Fruit fly (Drosophila melanogaster): ENCODE results near the gene CG10337.

Gene CG10337

DNA sequence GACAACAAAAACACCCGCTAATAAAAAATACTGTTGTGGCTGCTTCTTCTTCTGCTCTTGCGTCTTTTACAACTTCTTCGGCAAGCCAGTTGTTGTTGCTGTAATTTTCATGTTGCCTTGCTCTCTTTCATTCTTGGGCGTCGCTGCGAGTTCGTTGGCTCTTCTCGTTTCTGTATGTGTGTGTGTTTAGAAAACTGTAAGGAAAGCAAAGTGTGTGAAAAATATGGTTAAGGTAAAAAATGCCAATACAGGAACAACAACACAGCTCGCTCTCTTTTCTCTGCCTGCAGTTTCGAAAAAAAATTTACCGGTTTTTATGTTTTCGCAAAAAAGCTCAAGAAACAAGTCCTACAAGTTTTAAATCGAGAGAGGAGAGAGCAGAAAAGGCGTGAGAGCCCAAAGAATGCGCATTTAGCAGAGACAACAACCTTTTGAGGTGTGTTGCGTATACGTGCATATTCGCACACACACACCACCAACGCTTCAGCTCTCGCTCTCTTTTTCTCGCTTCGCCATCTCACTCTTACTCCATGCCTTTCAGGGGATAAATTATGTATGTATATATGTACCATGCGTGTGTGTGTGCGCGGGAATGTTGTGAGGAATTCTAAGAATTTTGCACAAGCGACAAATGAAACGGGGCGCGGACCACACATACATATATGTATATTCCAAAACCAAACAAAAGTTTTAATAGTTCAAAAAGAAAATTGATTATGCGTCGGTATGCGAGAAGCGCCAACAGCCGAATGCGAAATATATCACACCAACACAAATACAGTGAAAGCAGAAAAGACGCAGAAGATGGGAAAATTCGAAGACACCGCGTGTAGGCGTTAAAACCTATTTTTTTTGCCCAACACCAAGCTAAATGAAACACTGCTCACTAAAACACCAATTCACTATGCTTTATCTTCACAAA, 25.1 kb upstream of the CG10337 start:
- TF ChIP-seq EcR (GFP tag; optimal IDR thresholded peaks at IDR 0.05), result peak; percentile 98
- no peak for TF ChIP-seq gl (tag; optimal IDR thresholded peaks at IDR 0.05)
- peak; percentile 49; the same call in 1 of the 2 replicates for TF ChIP-seq CG32121 (GFP tag; IDR thresholded peaks at IDR 0.05)
- TF ChIP-seq CG10348 (GFP tag; IDR thresholded peaks at IDR 0.05), result no peak
- no peak for TF ChIP-seq CG8301 (tag; optimal IDR thresholded peaks at IDR 0.05)
- peak; percentile 27 for TF ChIP-seq CG14655 (GFP tag; optimal IDR thresholded peaks at IDR 0.05)
- peak; percentile 14 for TF ChIP-seq Pif1B (GFP tag; optimal IDR thresholded peaks at IDR 0.05)
- TF ChIP-seq Ets98B (GFP tag; IDR thresholded peaks at IDR 0.05), result peak; percentile 68
- peak; percentile 55; the same call in 1 of the 2 replicates for TF ChIP-seq CG12605 (GFP tag; IDR thresholded peaks at IDR 0.05)
- no peak for TF ChIP-seq CG13204 (GFP tag; optimal IDR thresholded peaks at IDR 0.05)

DNA sequence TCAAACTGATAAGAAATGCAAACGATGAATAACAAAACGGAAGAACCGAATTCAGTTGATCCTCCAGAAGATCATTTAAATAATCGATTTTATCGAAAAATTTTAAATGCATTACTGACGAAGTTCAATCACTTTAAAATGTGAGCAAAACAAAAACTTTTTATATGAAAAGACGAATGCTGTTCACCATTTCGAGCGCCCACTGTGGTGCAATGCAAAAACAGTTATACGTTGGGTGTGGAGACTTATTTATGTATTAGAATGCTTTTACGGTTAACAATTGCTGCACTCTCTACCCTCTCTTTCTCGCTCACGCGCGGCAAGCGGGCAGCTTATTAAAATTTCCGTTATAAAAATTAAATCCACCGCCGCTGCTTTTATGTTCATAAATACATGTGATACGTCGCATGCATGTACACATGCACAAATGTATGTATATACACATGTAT, 24.1 kb upstream of the CG10337 start:
- no peak for TF ChIP-seq CG34367 (tag; optimal IDR thresholded peaks at IDR 0.05)
- TF ChIP-seq Ets98B (GFP tag; IDR thresholded peaks at IDR 0.05), result peak; percentile 25
- peak; percentile 49 for TF ChIP-seq CG32121 (GFP tag; IDR thresholded peaks at IDR 0.05)
- no peak for TF ChIP-seq CG17806 (tag; optimal IDR thresholded peaks at IDR 0.05)
- peak; percentile 42 for TF ChIP-seq Pif1A (GFP tag; optimal IDR thresholded peaks at IDR 0.05)
- no peak for TF ChIP-seq rn (GFP tag; IDR thresholded peaks at IDR 0.05)
- TF ChIP-seq CG15710 (tag; optimal IDR thresholded peaks at IDR 0.05), result no peak
- TF ChIP-seq CG10348 (GFP tag; IDR thresholded peaks at IDR 0.05), result no peak
- TF ChIP-seq EcR (GFP tag; optimal IDR thresholded peaks at IDR 0.05), result no peak
- TF ChIP-seq D1 (tag; optimal IDR thresholded peaks at IDR 0.05), result no peak
- peak; percentile 37 for TF ChIP-seq CG8301 (tag; optimal IDR thresholded peaks at IDR 0.05)
- TF ChIP-seq Pif1B (GFP tag; optimal IDR thresholded peaks at IDR 0.05), result no peak
- TF ChIP-seq CG4496 (GFP tag; IDR thresholded peaks at IDR 0.05), result peak; percentile 81
- TF ChIP-seq CG12605 (GFP tag; IDR thresholded peaks at IDR 0.05), result no peak
- TF ChIP-seq fd96Ca (GFP tag; IDR thresholded peaks at IDR 0.05), result 0 out of 3 replicates have a peak, but pooled peaks have one; percentile 43
- no peak for TF ChIP-seq CG13204 (GFP tag; optimal IDR thresholded peaks at IDR 0.05)
- TF ChIP-seq CG9948 (tag; optimal IDR thresholded peaks at IDR 0.05), result no peak
- peak; percentile 1 for TF ChIP-seq Snoo (tag; optimal IDR thresholded peaks at IDR 0.05)
- TF ChIP-seq gl (tag; optimal IDR thresholded peaks at IDR 0.05), result no peak
- peak; percentile 25 for TF ChIP-seq CG8159 (tag; optimal IDR thresholded peaks at IDR 0.05)
- TF ChIP-seq CG14655 (GFP tag; optimal IDR thresholded peaks at IDR 0.05), result peak; percentile 61

DNA sequence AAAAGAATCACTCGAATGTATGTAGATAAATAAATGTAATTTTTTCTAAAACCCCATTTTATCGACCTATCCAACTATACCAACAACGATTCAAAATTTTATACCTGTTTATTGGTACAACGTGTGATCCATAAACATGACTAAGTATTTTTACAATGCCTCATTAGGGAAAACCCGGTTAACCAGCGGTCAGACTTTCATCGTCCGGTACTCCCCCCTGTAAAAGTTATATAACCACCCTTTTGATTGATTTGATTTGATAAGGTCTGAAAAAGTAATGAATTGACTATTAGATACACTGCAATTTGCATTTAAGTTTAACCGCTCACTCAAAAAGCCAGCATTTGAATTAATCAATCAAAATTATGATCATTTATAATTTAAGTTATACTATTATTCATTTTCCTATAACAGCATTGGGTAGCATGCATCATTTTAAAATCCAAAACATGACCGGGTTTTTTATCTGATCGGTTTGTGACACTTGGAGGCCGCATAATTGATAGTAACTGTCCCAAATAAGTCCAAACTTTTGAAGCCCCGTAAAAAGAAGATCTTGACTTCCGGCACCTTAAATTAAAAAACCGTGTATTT, 20.6 kb upstream of the CG10337 start:
- TF ChIP-seq CG14655 (GFP tag; optimal IDR thresholded peaks at IDR 0.05), result no peak
- no peak for TF ChIP-seq rn (GFP tag; IDR thresholded peaks at IDR 0.05)
- no peak for TF ChIP-seq CG13204 (GFP tag; optimal IDR thresholded peaks at IDR 0.05)
- TF ChIP-seq CG12605 (GFP tag; IDR thresholded peaks at IDR 0.05), result no peak
- no peak for TF ChIP-seq Pif1B (GFP tag; optimal IDR thresholded peaks at IDR 0.05)
- no peak for TF ChIP-seq Pif1A (GFP tag; optimal IDR thresholded peaks at IDR 0.05)
- TF ChIP-seq CG32121 (GFP tag; IDR thresholded peaks at IDR 0.05), result no peak
- TF ChIP-seq Snoo (tag; optimal IDR thresholded peaks at IDR 0.05), result no peak
- TF ChIP-seq CG8301 (tag; optimal IDR thresholded peaks at IDR 0.05), result no peak
- TF ChIP-seq EcR (GFP tag; optimal IDR thresholded peaks at IDR 0.05), result no peak
- no peak for TF ChIP-seq Ets98B (GFP tag; IDR thresholded peaks at IDR 0.05)

DNA sequence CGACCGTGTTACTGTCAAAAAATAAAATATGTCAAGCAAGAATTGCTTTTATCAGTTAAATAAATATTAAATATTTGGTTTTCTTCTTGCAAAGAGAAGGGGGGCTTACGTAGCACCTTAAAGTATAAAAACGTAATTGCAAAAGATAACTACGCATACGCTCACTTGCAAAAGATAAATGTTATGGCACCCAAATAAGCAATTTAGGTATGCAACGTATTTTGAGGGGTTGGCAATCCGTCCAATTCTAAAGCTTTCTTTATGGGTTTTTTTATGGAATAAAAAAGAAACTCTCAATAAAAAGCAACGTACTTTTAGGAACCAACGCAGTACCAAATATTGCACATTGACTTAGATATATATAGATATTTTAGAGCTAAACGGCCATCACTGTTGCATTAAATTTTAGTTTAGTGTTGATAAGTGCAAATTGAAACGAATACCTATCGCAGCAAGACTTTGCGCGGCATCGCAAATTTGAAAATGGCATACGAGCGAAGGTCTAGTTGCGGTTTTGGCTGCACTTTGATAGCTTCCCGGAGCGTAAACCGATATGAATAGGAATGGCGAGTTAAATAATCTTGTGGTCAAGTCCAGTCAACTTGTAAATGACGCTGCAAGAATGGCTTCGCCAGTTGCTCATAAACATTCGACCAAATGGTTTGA, 18.6 kb upstream of the CG10337 start, which contains the start of gene CG13077:
CG13077 (plus strand) TSS at position 631 of the 666 bp plus-strand sequence.
- TF ChIP-seq CG4496 (GFP tag; IDR thresholded peaks at IDR 0.05) (no peak), gl (tag; optimal IDR thresholded peaks at IDR 0.05) (peak; percentile 63)

DNA sequence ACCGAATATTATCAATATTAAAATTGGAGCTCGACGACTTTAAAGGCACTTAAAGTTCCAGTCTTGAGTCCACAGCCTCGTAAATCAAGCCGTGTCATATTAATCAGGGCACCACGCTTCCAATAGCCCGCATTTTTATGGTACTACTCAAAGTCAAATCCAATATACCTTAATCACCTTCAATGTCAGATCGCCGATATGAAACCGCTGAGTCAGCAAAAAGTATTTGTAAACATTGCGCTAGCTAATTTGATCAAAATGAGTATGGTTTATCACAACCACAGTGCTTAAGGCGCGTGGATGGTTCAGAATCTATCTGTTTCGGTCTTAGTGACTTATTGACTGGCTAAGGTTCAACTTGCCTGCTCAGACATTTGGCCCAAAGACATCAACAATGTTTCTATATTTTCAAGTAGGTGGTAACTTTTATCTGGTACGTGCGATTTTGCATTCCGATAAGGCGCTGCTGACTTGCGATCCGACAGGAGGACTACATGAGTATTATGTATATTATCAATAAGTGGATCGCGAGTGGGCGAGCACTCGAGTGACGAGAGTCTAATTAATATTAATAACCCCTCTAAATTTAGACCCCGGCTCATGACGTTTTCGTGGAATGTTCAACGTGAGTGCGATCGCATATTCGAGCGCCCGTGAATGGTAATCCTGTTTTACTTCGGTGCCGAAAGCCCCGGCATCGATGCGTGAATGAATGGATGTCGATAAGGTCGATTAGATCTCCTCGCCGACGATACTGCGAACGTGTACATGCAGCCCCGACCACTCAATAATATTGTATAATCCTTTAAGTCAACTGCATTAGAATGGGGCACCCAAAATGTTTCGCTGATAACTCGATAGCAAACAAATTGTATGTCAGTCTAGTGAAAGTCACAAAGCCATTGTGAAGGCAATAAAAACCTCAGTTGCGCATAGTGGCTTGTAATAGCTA, 16.5 kb upstream of the CG10337 start, which contains the start of gene CG13078:
CG13078 (plus strand) TSS at position 902 of the 952 bp plus-strand sequence.
- TF ChIP-seq CG12605 (GFP tag; IDR thresholded peaks at IDR 0.05), result no peak
- TF ChIP-seq CG34367 (tag; optimal IDR thresholded peaks at IDR 0.05), result no peak
- no peak for TF ChIP-seq Pif1A (GFP tag; optimal IDR thresholded peaks at IDR 0.05)
- no peak for TF ChIP-seq gl (tag; optimal IDR thresholded peaks at IDR 0.05)
- no peak for TF ChIP-seq CG8159 (tag; optimal IDR thresholded peaks at IDR 0.05)
- no peak for TF ChIP-seq Pif1B (GFP tag; optimal IDR thresholded peaks at IDR 0.05)
- TF ChIP-seq Snoo (tag; optimal IDR thresholded peaks at IDR 0.05), result no peak

Measured in whole organism, pupa.